Fruit fly (Drosophila melanogaster) whole organism, embryonic: ENCODE results near the gene Zip89B.

Experiments used
- Abd-B ChIP-seq: fragments of 200-800 bp; sonication (Bioruptor generic); optimal IDR thresholded peaks from 2 replicates; lab custom pipeline; 2018; ENCODE audit warnings: missing biosample characterization, mild to moderate bottlenecking, missing genetic modification characterization, moderate library complexity
- C15 ChIP-seq: fragments of 200-800 bp; sonication (Bioruptor generic); IDR thresholded peaks from 3 replicates; pipeline ENCODE4 v1.3.6; 2022; ENCODE audit warnings: missing biosample characterization, missing genetic modification characterization
- CG10366 ChIP-seq: fragments of 200-800 bp; sonication (Bioruptor generic); IDR thresholded peaks from 2 replicates; pipeline ENCODE4 v1.3.6; 2022; ENCODE audit warnings: missing biosample characterization, missing genetic modification characterization
- CG10654 ChIP-seq: fragments of 200-800 bp; sonication (Bioruptor generic); optimal IDR thresholded peaks from 2 replicates; lab custom pipeline; 2016; ENCODE audit warnings: missing biosample characterization, missing genetic modification characterization
- CG11398 ChIP-seq: fragments of 200-800 bp; sonication (Bioruptor generic); optimal IDR thresholded peaks from 2 replicates; lab custom pipeline; 2016; ENCODE audit warnings: missing biosample characterization, missing genetic modification characterization
- CG11723 ChIP-seq: fragments of 200-800 bp; sonication (Bioruptor generic); optimal IDR thresholded peaks from 2 replicates; lab custom pipeline; 2017; ENCODE audit warnings: missing biosample characterization, mild to moderate bottlenecking, missing genetic modification characterization
- CG12391 ChIP-seq: fragments of 200-800 bp; sonication (Bioruptor generic); optimal IDR thresholded peaks from 3 replicates; lab custom pipeline; 2018; ENCODE audit warnings: missing biosample characterization, mild to moderate bottlenecking, missing genetic modification characterization, moderate library complexity
- CG12659 ChIP-seq: fragments of 200-800 bp; sonication (Bioruptor generic); optimal IDR thresholded peaks from 3 replicates; lab custom pipeline; 2017; ENCODE audit warnings: mild to moderate bottlenecking, missing biosample characterization, missing genetic modification reagents, missing genetic modification characterization
- CG14667 ChIP-seq: fragments of 200-800 bp; sonication (Bioruptor generic); IDR thresholded peaks from 2 replicates; pipeline ENCODE4 v1.3.6; 2022; ENCODE audit warnings: missing biosample characterization, missing genetic modification characterization
- CG14965 ChIP-seq: fragments of 200-800 bp; sonication (Bioruptor generic); optimal IDR thresholded peaks from 2 replicates; lab custom pipeline; 2016; ENCODE audit warnings: missing biosample characterization, missing genetic modification characterization, borderline replicate concordance
- CG17361 ChIP-seq: fragments of 200-800 bp; sonication (Bioruptor generic); IDR thresholded peaks from 3 replicates; pipeline ENCODE4 v1.3.6; 2022; ENCODE audit warnings: missing biosample characterization, missing genetic modification characterization
- CG2678 ChIP-seq: fragments of 200-800 bp; sonication (Bioruptor generic); optimal IDR thresholded peaks from 3 replicates; lab custom pipeline; 2019; ENCODE audit warnings: missing biosample characterization, mild to moderate bottlenecking, missing genetic modification characterization, moderate library complexity
- CG3281 ChIP-seq: fragments of 200-800 bp; sonication (Bioruptor generic); optimal IDR thresholded peaks from 3 replicates; lab custom pipeline; 2017; ENCODE audit warnings: missing biosample characterization, mild to moderate bottlenecking, missing genetic modification characterization
- CG33213 ChIP-seq: fragments of 200-800 bp; sonication (Bioruptor generic); optimal IDR thresholded peaks from 3 replicates; lab custom pipeline; 2016; ENCODE audit warnings: missing biosample characterization, missing genetic modification characterization
- CG4328 ChIP-seq: fragments of 200-800 bp; sonication (Bioruptor generic); optimal IDR thresholded peaks from 3 replicates; lab custom pipeline; 2017; ENCODE audit warnings: missing biosample characterization, missing genetic modification reagents, missing genetic modification characterization
- CG6272 ChIP-seq: fragments of 200-800 bp; sonication (Bioruptor generic); IDR thresholded peaks from 2 replicates; pipeline ENCODE4 v1.3.6; 2022; ENCODE audit warnings: missing biosample characterization, missing genetic modification characterization
- CG6854 ChIP-seq: fragments of 200-800 bp; sonication (Bioruptor generic); optimal IDR thresholded peaks from 3 replicates; lab custom pipeline; 2017; ENCODE audit warnings: missing biosample characterization, mild to moderate bottlenecking, missing genetic modification characterization
- CG7271 ChIP-seq: fragments of 200-800 bp; sonication (Bioruptor generic); optimal IDR thresholded peaks from 2 replicates; lab custom pipeline; 2018; ENCODE audit warnings: missing biosample characterization, mild to moderate bottlenecking, missing genetic modification characterization, moderate library complexity
- CG8290 ChIP-seq, 3 experiments: fragments of 200-800 bp; sonication (Bioruptor generic); optimal IDR thresholded peaks; 2 replicates each; lab custom pipeline; 2016 to 2019; ENCODE audit warnings: missing biosample characterization in 3 of 3, missing genetic modification characterization in 3 of 3, mild to moderate bottlenecking in 2 of 3, moderate library complexity in 1 of 3
- CG8359 ChIP-seq: fragments of 200-800 bp; sonication (Bioruptor generic); optimal IDR thresholded peaks from 2 replicates; lab custom pipeline; 2017; ENCODE audit warnings: missing biosample characterization, mild to moderate bottlenecking, missing genetic modification characterization, borderline replicate concordance
- CG8478 ChIP-seq: fragments of >200 bp; optimal IDR thresholded peaks from 2 replicates; lab custom pipeline; 2018
- CG9727 ChIP-seq: fragments of 200-800 bp; sonication (Bioruptor generic); optimal IDR thresholded peaks from 3 replicates; lab custom pipeline; 2017; ENCODE audit warnings: missing biosample characterization, mild to moderate bottlenecking, missing genetic modification characterization
- Dek ChIP-seq: fragments of 200-800 bp; sonication (Bioruptor generic); optimal IDR thresholded peaks from 3 replicates; lab custom pipeline; 2019; ENCODE audit warnings: missing biosample characterization, mild to moderate bottlenecking, missing genetic modification characterization, moderate library complexity
- Dll ChIP-seq: fragments of 200-800 bp; sonication (Bioruptor generic); IDR thresholded peaks from 4 replicates; pipeline ENCODE4 v1.3.6; 2022; ENCODE audit warnings: missing biosample characterization, missing genetic modification characterization; ENCODE audit not compliant: partially characterized antibody
- Fer1 ChIP-seq: fragments of 200-800 bp; sonication (Bioruptor generic); optimal IDR thresholded peaks from 2 replicates; lab custom pipeline; 2017; ENCODE audit warnings: missing biosample characterization, mild to moderate bottlenecking, missing genetic modification characterization
- Fer3 ChIP-seq: fragments of 200-800 bp; sonication (Bioruptor generic); optimal IDR thresholded peaks from 2 replicates; lab custom pipeline; 2018; ENCODE audit warnings: missing biosample characterization, mild to moderate bottlenecking, missing genetic modification characterization, moderate library complexity
- H2.0 ChIP-seq: fragments of 200-800 bp; sonication (Bioruptor generic); IDR thresholded peaks from 2 replicates; pipeline ENCODE4 v1.3.6; 2022; ENCODE audit warnings: missing biosample characterization, missing genetic modification characterization
- HHEX ChIP-seq: fragments of 200-800 bp; sonication (Bioruptor generic); optimal IDR thresholded peaks from 3 replicates; lab custom pipeline; 2017; ENCODE audit warnings: missing biosample characterization, mild to moderate bottlenecking, missing genetic modification characterization, missing genetic modification reagents
- Hr51 ChIP-seq, 2 experiments: fragments of 200-800 bp; sonication (Bioruptor generic); optimal IDR thresholded peaks; 2 replicates in 1 of 2; 3 replicates in 1 of 2; lab custom pipeline; 2016 to 2018; ENCODE audit warnings: missing biosample characterization in 2 of 2, missing genetic modification characterization in 2 of 2, mild to moderate bottlenecking in 1 of 2, moderate library complexity in 1 of 2
- NFAT ChIP-seq: fragments of 200-800 bp; sonication (Bioruptor generic); IDR thresholded peaks from 2 replicates; pipeline ENCODE4 v1.3.6; 2022; ENCODE audit warnings: missing biosample characterization, missing genetic modification characterization
- TFAM ChIP-seq: fragments of 200-800 bp; sonication (Bioruptor generic); optimal IDR thresholded peaks from 2 replicates; lab custom pipeline; 2017; ENCODE audit warnings: missing biosample characterization, missing genetic modification characterization, inconsistent platforms
- Taf1 ChIP-seq: fragments of 200-800 bp; sonication (Bioruptor generic); IDR thresholded peaks from 2 replicates; pipeline ENCODE4 v1.3.6; 2022; ENCODE audit warnings: missing biosample characterization, missing genetic modification characterization
- Usf ChIP-seq: fragments of 200-800 bp; sonication (Bioruptor generic); optimal IDR thresholded peaks from 2 replicates; lab custom pipeline; 2017; ENCODE audit warnings: missing genotype, missing biosample characterization, missing genetic modification characterization
- cas ChIP-seq: fragments of 200-800 bp; sonication (Bioruptor generic); IDR thresholded peaks from 2 replicates; pipeline ENCODE4 v1.3.6; 2022; ENCODE audit warnings: missing biosample characterization, missing genetic modification characterization
- ci ChIP-seq: fragments of 200-800 bp; sonication (Bioruptor generic); IDR thresholded peaks from 3 replicates; pipeline ENCODE4 v1.3.6; 2022; ENCODE audit warnings: missing biosample characterization, missing genetic modification characterization
- croc ChIP-seq: fragments of 200-800 bp; sonication (Bioruptor generic); conservative IDR thresholded peaks from 3 replicates; pipeline ENCODE4 v1.3.6; 2022; ENCODE audit warnings: missing biosample characterization, missing genetic modification characterization
- dysf ChIP-seq: fragments of 200-800 bp; sonication (Bioruptor generic); IDR thresholded peaks from 3 replicates; pipeline ENCODE4 v1.3.6; 2022; ENCODE audit warnings: missing biosample characterization, missing genetic modification characterization
- emc ChIP-seq: fragments of 200-800 bp; sonication (Bioruptor generic); optimal IDR thresholded peaks from 2 replicates; lab custom pipeline; 2016; ENCODE audit warnings: missing biosample characterization, missing genetic modification characterization
- eve ChIP-seq, 2 experiments: fragments of >200 bp; optimal IDR thresholded peaks; 2 replicates each; lab custom pipeline; 2017; ENCODE audit warnings: missing biosample characterization in 2 of 2, missing genetic modification characterization in 2 of 2
- fd3F ChIP-seq: fragments of 200-800 bp; sonication (Bioruptor generic); optimal IDR thresholded peaks from 2 replicates; lab custom pipeline; 2018; ENCODE audit warnings: missing biosample characterization, mild to moderate bottlenecking, missing genetic modification characterization, moderate library complexity
- fru ChIP-seq: fragments of >200 bp; optimal IDR thresholded peaks from 2 replicates; lab custom pipeline; 2017
- fu2 ChIP-seq: fragments of 200-800 bp; sonication (Bioruptor generic); optimal IDR thresholded peaks from 2 replicates; lab custom pipeline; 2016; ENCODE audit warnings: missing biosample characterization, missing genetic modification characterization
- jigr1 ChIP-seq: fragments of 200-800 bp; sonication (Bioruptor generic); IDR thresholded peaks from 3 replicates; pipeline ENCODE4 v1.3.6; 2022; ENCODE audit warnings: missing biosample characterization, missing genetic modification characterization
- kay ChIP-seq: fragments of 200-800 bp; sonication (Bioruptor generic); optimal IDR thresholded peaks from 2 replicates; lab custom pipeline; 2016; ENCODE audit warnings: missing biosample characterization, missing genetic modification characterization
- pum ChIP-seq: fragments of 200-800 bp; sonication (Bioruptor generic); optimal IDR thresholded peaks from 2 replicates; lab custom pipeline; 2016; ENCODE audit warnings: missing biosample characterization, missing genetic modification characterization
- rib ChIP-seq: fragments of 200-800 bp; sonication (Bioruptor generic); IDR thresholded peaks from 2 replicates; pipeline ENCODE4 v1.3.6; 2022; ENCODE audit warnings: missing biosample characterization, missing genetic modification characterization
- sob ChIP-seq: fragments of 200-800 bp; sonication (Bioruptor generic); IDR thresholded peaks from 2 replicates; pipeline ENCODE4 v1.3.6; 2022; ENCODE audit warnings: missing biosample characterization, missing genetic modification characterization
- tna ChIP-seq: fragments of 200-800 bp; sonication (Bioruptor generic); IDR thresholded peaks from 2 replicates; pipeline ENCODE4 v1.3.6; 2022; ENCODE audit warnings: missing biosample characterization, missing genetic modification characterization; ENCODE audit not compliant: partially characterized antibody

Zip89B gene

DNA sequence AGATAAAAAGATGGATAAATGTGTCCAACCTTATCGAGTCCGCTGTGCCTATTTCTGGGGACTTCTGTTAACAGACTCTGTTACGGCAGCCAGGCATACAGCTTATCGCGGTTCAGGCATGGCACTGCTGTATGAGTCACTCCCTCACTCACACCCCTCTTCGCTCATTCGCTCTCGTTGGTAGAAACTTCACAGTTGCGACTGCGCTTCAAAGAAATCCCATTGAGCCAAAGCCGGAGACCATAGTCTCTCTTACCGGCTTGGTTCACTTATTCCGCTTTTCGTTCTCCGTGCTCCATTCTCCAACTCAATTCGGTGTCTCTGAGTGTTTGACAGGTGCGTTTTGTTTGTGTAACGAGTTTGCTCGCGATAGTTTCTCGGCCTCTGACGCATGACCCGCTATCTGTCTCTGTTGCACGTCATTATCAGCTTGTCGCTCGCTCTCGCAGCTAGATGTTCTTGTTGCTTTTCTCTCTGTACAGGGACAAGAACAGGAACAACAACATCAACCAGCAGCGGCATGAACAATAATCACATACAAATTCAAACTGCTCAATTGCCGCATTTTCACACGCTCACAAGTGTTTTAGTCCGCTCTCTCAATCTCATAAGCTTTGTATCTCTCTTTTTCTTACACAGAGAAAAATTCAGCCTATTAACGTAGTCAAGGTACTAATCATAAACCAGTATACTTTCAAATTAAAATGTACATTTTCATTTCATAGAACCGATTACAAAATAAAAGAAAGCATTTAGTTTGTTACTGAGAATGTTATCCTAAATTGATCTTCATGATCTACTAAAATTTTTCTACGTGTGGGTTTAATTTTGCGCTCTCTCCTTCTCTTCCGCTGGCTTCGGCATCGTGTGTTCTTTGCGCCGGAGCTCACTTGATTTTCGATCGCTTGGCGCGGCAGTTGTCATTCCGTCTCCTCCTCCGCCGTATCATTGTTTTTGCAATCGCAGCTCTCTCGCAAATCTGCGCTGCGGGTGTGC, 25.3 kb upstream of the Zip89B start (continued):
- TF ChIP-seq ci (GFP tag; lab: Robert Waterston, UW) (peak; percentile 100), pum (GFP tag; lab: Kevin White, UChicago) (peak; percentile 99), fu2 (GFP tag; lab: Kevin White, UChicago) (peak; percentile 99), CG8359 (peak; percentile 95), CG10654 (peak; percentile 99), CG8290 (GFP tag; optimal IDR thresholded peaks at IDR 0.05; lab: Kevin White, UChicago) (peak; percentile 99), CG8290 (tag; optimal IDR thresholded peaks at IDR 0.05; lab: Kevin White, UChicago) (peak; percentile 95 to 99), CG12391 (tag; lab: Kevin White, UChicago) (peak; percentile 100), CG9727 (GFP tag; lab: Kevin White, UChicago) (peak; percentile 100), fru (lab: Kevin White, UChicago) (no peak), Usf (GFP tag; lab: Kevin White, UChicago) (peak; percentile 98), NFAT (peak; percentile 99), CG33213 (peak; percentile 99), Dek (tag; lab: Kevin White, UChicago) (peak; percentile 99), CG4328 (GFP tag; lab: Kevin White, UChicago) (peak; percentile 98), TFAM (GFP tag; lab: Kevin White, UChicago) (peak; percentile 96), CG7271 (peak; percentile 98), dysf (GFP tag; lab: Robert Waterston, UW) (peak; percentile 99), CG10366 (GFP tag; lab: Robert Waterston, UW) (peak; percentile 100), Hr51 (GFP tag; optimal IDR thresholded peaks at IDR 0.05; lab: Kevin White, UChicago) (peak; percentile 99 to 100), CG17361 (GFP tag; lab: Robert Waterston, UW) (peak; percentile 100), CG3281 (peak; percentile 99), croc (peak; percentile 98), kay (GFP tag; lab: Kevin White, UChicago) (peak; percentile 98), Fer3 (peak; percentile 99), rib (GFP tag; lab: Robert Waterston, UW) (peak; percentile 98), CG11398 (GFP tag; lab: Kevin White, UChicago) (peak; percentile 99), fd3F (GFP tag; lab: Kevin White, UChicago) (peak; percentile 99), C15 (peak; percentile 99), CG11723 (peak; percentile 99), CG14965 (peak; percentile 94), HHEX (GFP tag; lab: Kevin White, UChicago) (peak; percentile 99), CG12659 (peak; percentile 100), jigr1 (GFP tag; lab: Robert Waterston, UW) (peak; percentile 96), CG8478 (lab: Kevin White, UChicago) (peak; percentile 10), emc (GFP tag; lab: Kevin White, UChicago) (peak; percentile 98), CG6272 (GFP tag; lab: Robert Waterston, UW) (peak; percentile 98), tna (GFP tag; lab: Robert Waterston, UW) (no peak), CG2678 (tag; lab: Kevin White, UChicago) (peak; percentile 100), CG14667 (GFP tag; lab: Robert Waterston, UW) (peak; percentile 99), eve (GFP tag; optimal IDR thresholded peaks at IDR 0.05; lab: Kevin White, UChicago) (peak; percentile 90 to 100), cas (GFP tag; lab: Robert Waterston, UW) (peak; percentile 99), Dll (peak; percentile 59; the same call in 3 of the 4 replicates), H2.0 (GFP tag; lab: Robert Waterston, UW) (peak; percentile 100), CG6854 (GFP tag; lab: Kevin White, UChicago) (peak; percentile 99), Fer1 (peak; percentile 99), Abd-B (GFP tag; lab: Kevin White, UChicago) (peak; percentile 99), Taf1 (GFP tag; lab: Robert Waterston, UW) (peak; percentile 98), sob (GFP tag; lab: Robert Waterston, UW) (peak; percentile 100)
